In genomic region chrV:13082442-13083126, ce11 we compare ENCODE assay signal across 6 worm cellular contexts.
TF ChIP-seq lines count a peak whose summit lies in the region.

TSS of gene C34B4.2 (plus strand) at chrV:13083055.

TF ChIP-seq in whole organism, L1 larva, 84 proteins besides CTCF, POLR2A, EP300 and RAD21 (continued from another document and continues in another):
- TF ChIP-seq nhr-47 (tag; optimal IDR thresholded peaks at IDR 0.05; lab: Kevin White, UChicago) (peak; percentile 57), xbp-1 (tag; optimal IDR thresholded peaks at IDR 0.05; lab: Kevin White, UChicago) (peak; percentile 37), sup-37 (GFP tag; optimal IDR thresholded peaks at IDR 0.05; lab: Kevin White, UChicago) (no peak), ztf-11 (tag; optimal IDR thresholded peaks at IDR 0.05; lab: Kevin White, UChicago) (no peak), lin-35 (GFP tag; optimal IDR thresholded peaks at IDR 0.05; lab: Kevin White, UChicago) (peak; percentile 33 to 34), ceh-63 (GFP tag; optimal IDR thresholded peaks at IDR 0.05; lab: Kevin White, UChicago) (no peak), rnt-1 (tag; optimal IDR thresholded peaks at IDR 0.05; lab: Kevin White, UChicago) (peak; percentile 85), ceh-88 (GFP tag; IDR thresholded peaks at IDR 0.05; lab: Robert Waterston, UW) (no peak; the same call in 1 of the 2 replicates), aly-2 (tag; optimal IDR thresholded peaks at IDR 0.05; lab: Kevin White, UChicago) (peak; percentile 14), zip-4 (GFP tag; optimal IDR thresholded peaks at IDR 0.05; lab: Kevin White, UChicago) (peak; percentile 40), fkh-8 (tag; optimal IDR thresholded peaks at IDR 0.05; lab: Kevin White, UChicago) (peak; percentile 8), ztf-4 (tag; optimal IDR thresholded peaks at IDR 0.05; lab: Kevin White, UChicago) (peak; percentile 67), dsc-1 (tag; optimal IDR thresholded peaks at IDR 0.05; lab: Kevin White, UChicago) (peak; percentile 32), C34B4.2 (tag; optimal IDR thresholded peaks at IDR 0.05; lab: Kevin White, UChicago) (no peak), nhr-28 (tag; optimal IDR thresholded peaks at IDR 0.05; lab: Kevin White, UChicago) (no peak), Y116A8C.19 (tag; optimal IDR thresholded peaks at IDR 0.05; lab: Kevin White, UChicago; ENCODE audit: borderline replicate concordance) (no peak), alr-1 (tag; optimal IDR thresholded peaks at IDR 0.05; lab: Kevin White, UChicago; ENCODE audit: borderline replicate concordance) (no peak), snu-23 (GFP tag; optimal IDR thresholded peaks at IDR 0.05; lab: Kevin White, UChicago) (peak; percentile 68), sox-4 (tag; optimal IDR thresholded peaks at IDR 0.05; lab: Kevin White, UChicago) (peak; percentile 32), nhr-20 (tag; optimal IDR thresholded peaks at IDR 0.05; lab: Kevin White, UChicago) (peak; percentile 83)

TF ChIP-seq in whole organism, L2 larva, 48 proteins besides CTCF, POLR2A, EP300 and RAD21 (continued from another document and continues in another):
- no peak for TF ChIP-seq dmd-4 (tag; optimal IDR thresholded peaks at IDR 0.05; lab: Kevin White, UChicago)
- no peak for TF ChIP-seq ceh-82 (tag; optimal IDR thresholded peaks at IDR 0.05; lab: Kevin White, UChicago)
- TF ChIP-seq ama-1 (optimal IDR thresholded peaks at IDR 0.05; lab: Kevin White, UChicago): peak; percentile 36
- TF ChIP-seq egl-27 (tag; optimal IDR thresholded peaks at IDR 0.05; lab: Kevin White, UChicago): peak; percentile 1
- peak; percentile 93 for TF ChIP-seq nhr-129 (tag; optimal IDR thresholded peaks at IDR 0.05; lab: Kevin White, UChicago)
- TF ChIP-seq mab-5 (tag; optimal IDR thresholded peaks at IDR 0.05; lab: Kevin White, UChicago): peak; percentile 59
- TF ChIP-seq unc-55 (GFP tag; optimal IDR thresholded peaks at IDR 0.05; lab: Kevin White, UChicago): peak; percentile 35
- peak; percentile 16 for TF ChIP-seq unc-39 (tag; optimal IDR thresholded peaks at IDR 0.05; lab: Kevin White, UChicago)
- peak; percentile 45 for TF ChIP-seq nhr-25 (tag; optimal IDR thresholded peaks at IDR 0.05; lab: Kevin White, UChicago)
- TF ChIP-seq unc-62 (GFP tag; optimal IDR thresholded peaks at IDR 0.05; lab: Kevin White, UChicago): peak; percentile 13
- TF ChIP-seq crh-2 (tag; optimal IDR thresholded peaks at IDR 0.05; lab: Kevin White, UChicago): peak; percentile 82
- peak; percentile 82 for TF ChIP-seq sma-9 (GFP tag; optimal IDR thresholded peaks at IDR 0.05; lab: Kevin White, UChicago)
- no peak for TF ChIP-seq sma-9 (tag; optimal IDR thresholded peaks at IDR 0.05; lab: Kevin White, UChicago)
- peak; percentile 7 for TF ChIP-seq sma-3 (GFP tag; optimal IDR thresholded peaks at IDR 0.05; lab: Kevin White, UChicago)
- TF ChIP-seq snpc-4 (tag; optimal IDR thresholded peaks at IDR 0.05; lab: Kevin White, UChicago): no peak
- peak in 1 of 2 experiments; percentile 65 for TF ChIP-seq lsy-2 (tag; optimal IDR thresholded peaks at IDR 0.05; lab: Kevin White, UChicago)
- TF ChIP-seq fos-1 (tag; optimal IDR thresholded peaks at IDR 0.05; lab: Kevin White, UChicago): peak; percentile 55
- no peak for TF ChIP-seq nhr-237 (tag; optimal IDR thresholded peaks at IDR 0.05; lab: Kevin White, UChicago)
- no peak for TF ChIP-seq elt-1 (tag; optimal IDR thresholded peaks at IDR 0.05; lab: Kevin White, UChicago)
- peak; percentile 42 for TF ChIP-seq lin-11 (tag; optimal IDR thresholded peaks at IDR 0.05; lab: Kevin White, UChicago)
- no peak for TF ChIP-seq nhr-11 (tag; optimal IDR thresholded peaks at IDR 0.05; lab: Kevin White, UChicago)
- TF ChIP-seq zag-1 (tag; optimal IDR thresholded peaks at IDR 0.05; lab: Kevin White, UChicago): peak; percentile 54
- no peak for TF ChIP-seq nhr-23 (tag; optimal IDR thresholded peaks at IDR 0.05; lab: Kevin White, UChicago)

TF ChIP-seq in whole organism, L3 larva, 47 proteins besides CTCF, POLR2A, EP300 and RAD21 (continued from another document):
- no peak for TF ChIP-seq fkh-2 (tag; optimal IDR thresholded peaks at IDR 0.05; lab: Kevin White, UChicago)
- peak; percentile 27 for TF ChIP-seq pqm-1 (tag; optimal IDR thresholded peaks at IDR 0.05; lab: Kevin White, UChicago)
- no peak for TF ChIP-seq nhr-28 (tag; optimal IDR thresholded peaks at IDR 0.05; lab: Kevin White, UChicago)
- TF ChIP-seq mdl-1 (tag; optimal IDR thresholded peaks at IDR 0.05; lab: Kevin White, UChicago): no peak
- peak; percentile 77 for TF ChIP-seq lin-39 (tag; optimal IDR thresholded peaks at IDR 0.05; lab: Kevin White, UChicago)
- no peak for TF ChIP-seq daf-12 (tag; optimal IDR thresholded peaks at IDR 0.05; lab: Kevin White, UChicago)
- peak; percentile 60 for TF ChIP-seq nfya-1 (tag; optimal IDR thresholded peaks at IDR 0.05; lab: Kevin White, UChicago; ENCODE audit: insufficient read depth)

TF ChIP-seq in whole organism, L4 larva, 104 proteins besides CTCF, POLR2A, EP300 and RAD21 (continued from another document and continues in another):
- TF ChIP-seq D1046.2 (GFP tag; IDR thresholded peaks at IDR 0.05; lab: Robert Waterston, UW) (no peak), spr-3 (GFP tag; optimal IDR thresholded peaks at IDR 0.05; lab: Kevin White, UChicago) (no peak), daf-8 (GFP tag; IDR thresholded peaks at IDR 0.05; lab: Robert Waterston, UW) (no peak), ceh-20 (GFP tag; IDR thresholded peaks at IDR 0.05; lab: Robert Waterston, UW) (no peak; the same call in 1 of the 2 replicates), nhr-10 (tag; optimal IDR thresholded peaks at IDR 0.05; lab: Kevin White, UChicago) (no peak), vab-7 (GFP tag; IDR thresholded peaks at IDR 0.05; lab: Robert Waterston, UW) (no peak), spr-1 (tag; optimal IDR thresholded peaks at IDR 0.05; lab: Kevin White, UChicago) (no peak), ZK546.5 (tag; optimal IDR thresholded peaks at IDR 0.05; lab: Kevin White, UChicago) (no peak), hlh-11 (tag; optimal IDR thresholded peaks at IDR 0.05; lab: Kevin White, UChicago) (peak; percentile 90), unc-62 (GFP tag; optimal IDR thresholded peaks at IDR 0.05 in 1 of 2; lab: Kevin White, UChicago) (peak in 1 of 2 experiments; percentile 93), unc-62 (tag; optimal IDR thresholded peaks at IDR 0.05; lab: Kevin White, UChicago) (no peak), mep-1 (tag; optimal IDR thresholded peaks at IDR 0.05; lab: Kevin White, UChicago) (peak; percentile 75), F26F4.8 (GFP tag; conservative IDR thresholded peaks at IDR 0.05; lab: Robert Waterston, UW) (no peak), nhr-48 (tag; optimal IDR thresholded peaks at IDR 0.05; lab: Kevin White, UChicago) (peak; percentile 51), madf-5 (GFP tag; IDR thresholded peaks at IDR 0.05; lab: Robert Waterston, UW) (no peak), madf-9 (GFP tag; conservative IDR thresholded peaks at IDR 0.05; lab: Robert Waterston, UW) (no peak), ZK337.2 (GFP tag; IDR thresholded peaks at IDR 0.05; lab: Robert Waterston, UW) (no peak), F10B5.3 (tag; optimal IDR thresholded peaks at IDR 0.05; lab: Kevin White, UChicago) (no peak), hlh-30 (tag; optimal IDR thresholded peaks at IDR 0.05; lab: Kevin White, UChicago; ENCODE audit: insufficient read depth) (peak; percentile 3), lir-3 (tag; optimal IDR thresholded peaks at IDR 0.05; lab: Kevin White, UChicago) (no peak), Y75B8A.6 (GFP tag; IDR thresholded peaks at IDR 0.05; lab: Robert Waterston, UW) (no peak), tag-97 (GFP tag; IDR thresholded peaks at IDR 0.05; lab: Robert Waterston, UW) (no peak), F49E8.2 (tag; optimal IDR thresholded peaks at IDR 0.05; lab: Kevin White, UChicago; ENCODE audit: borderline replicate concordance) (no peak), Y105C5A.15 (GFP tag; IDR thresholded peaks at IDR 0.05; lab: Robert Waterston, UW) (no peak), lin-38 (GFP tag; IDR thresholded peaks at IDR 0.05; lab: Robert Waterston, UW) (peak; percentile 25; the same call in 1 of the 2 replicates), unc-130 (GFP tag; optimal IDR thresholded peaks at IDR 0.05; lab: Kevin White, UChicago) (no peak), lin-29 (GFP tag; IDR thresholded peaks at IDR 0.05; lab: Robert Waterston, UW) (no peak), dve-1 (tag; optimal IDR thresholded peaks at IDR 0.05; lab: Kevin White, UChicago; ENCODE audit: insufficient read depth) (peak; percentile 57), daf-19 (GFP tag; conservative IDR thresholded peaks at IDR 0.05; lab: Robert Waterston, UW) (no peak), arid-1 (GFP tag; conservative IDR thresholded peaks at IDR 0.05; lab: Robert Waterston, UW) (no peak)

TF ChIP-seq in whole organism, late embryonic, 69 proteins besides CTCF, POLR2A, EP300 and RAD21 (continued from another document and continues in another):
- no peak for TF ChIP-seq fkh-10 (GFP tag; optimal IDR thresholded peaks at IDR 0.05; lab: Kevin White, UChicago)
- TF ChIP-seq odd-2 (tag; optimal IDR thresholded peaks at IDR 0.05; lab: Kevin White, UChicago): no peak
- TF ChIP-seq nhr-232 (tag; optimal IDR thresholded peaks at IDR 0.05; lab: Kevin White, UChicago): no peak
- TF ChIP-seq ceh-24 (tag; optimal IDR thresholded peaks at IDR 0.05; lab: Kevin White, UChicago): no peak
- TF ChIP-seq pag-3 (tag; optimal IDR thresholded peaks at IDR 0.05; lab: Kevin White, UChicago; ENCODE audit: borderline replicate concordance): no peak
- no peak for TF ChIP-seq Y22D7AL.16 (tag; optimal IDR thresholded peaks at IDR 0.05; lab: Kevin White, UChicago)
- TF ChIP-seq C38D4.7 (GFP tag; optimal IDR thresholded peaks at IDR 0.05; lab: Kevin White, UChicago): no peak
- no peak for TF ChIP-seq unc-3 (GFP tag; conservative IDR thresholded peaks at IDR 0.05; lab: Robert Waterston, UW)
- no peak for TF ChIP-seq unc-3 (tag; optimal IDR thresholded peaks at IDR 0.05; lab: Kevin White, UChicago)
- no peak for TF ChIP-seq hlh-8 (tag; optimal IDR thresholded peaks at IDR 0.05; lab: Kevin White, UChicago)
- TF ChIP-seq dmd-4 (tag; optimal IDR thresholded peaks at IDR 0.05; lab: Kevin White, UChicago; ENCODE audit: borderline replicate concordance): no peak
- TF ChIP-seq tbx-2 (tag; optimal IDR thresholded peaks at IDR 0.05; lab: Kevin White, UChicago): peak; percentile 45
- peak; percentile 35 for TF ChIP-seq ceh-2 (tag; optimal IDR thresholded peaks at IDR 0.05; lab: Kevin White, UChicago)
- TF ChIP-seq pqm-1 (tag; optimal IDR thresholded peaks at IDR 0.05; lab: Kevin White, UChicago): no peak
- TF ChIP-seq ceh-34 (tag; optimal IDR thresholded peaks at IDR 0.05; lab: Kevin White, UChicago): peak; percentile 77
- TF ChIP-seq fax-1 (tag; optimal IDR thresholded peaks at IDR 0.05; lab: Kevin White, UChicago): no peak
- TF ChIP-seq ceh-22 (tag; optimal IDR thresholded peaks at IDR 0.05; lab: Kevin White, UChicago): no peak
- TF ChIP-seq pha-4 (tag; optimal IDR thresholded peaks at IDR 0.05; lab: Kevin White, UChicago): no peak
- TF ChIP-seq gmeb-2 (tag; optimal IDR thresholded peaks at IDR 0.05; lab: Kevin White, UChicago): no peak
- no peak for TF ChIP-seq zip-5 (tag; optimal IDR thresholded peaks at IDR 0.05; lab: Kevin White, UChicago)
- TF ChIP-seq syd-9 (tag; optimal IDR thresholded peaks at IDR 0.05; lab: Kevin White, UChicago): no peak
- TF ChIP-seq ztf-16 (tag; optimal IDR thresholded peaks at IDR 0.05; lab: Kevin White, UChicago): no peak
- TF ChIP-seq nhr-11 (tag; optimal IDR thresholded peaks at IDR 0.05; lab: Kevin White, UChicago): no peak
- no peak for TF ChIP-seq sdc-2 (tag; optimal IDR thresholded peaks at IDR 0.05; lab: Kevin White, UChicago)
- no peak for TF ChIP-seq npax-4 (tag; optimal IDR thresholded peaks at IDR 0.05; lab: Kevin White, UChicago)
- TF ChIP-seq ama-1 (optimal IDR thresholded peaks at IDR 0.05; lab: Kevin White, UChicago): no peak
- TF ChIP-seq fkh-6 (tag; optimal IDR thresholded peaks at IDR 0.05; lab: Kevin White, UChicago): no peak
- peak; percentile 11 for TF ChIP-seq elt-2 (tag; optimal IDR thresholded peaks at IDR 0.05; lab: Kevin White, UChicago)
- TF ChIP-seq pat-9 (tag; optimal IDR thresholded peaks at IDR 0.05; lab: Kevin White, UChicago): peak; percentile 0
- no peak for TF ChIP-seq pros-1 (tag; optimal IDR thresholded peaks at IDR 0.05; lab: Kevin White, UChicago)
- peak; percentile 57 for TF ChIP-seq ceh-19 (GFP tag; optimal IDR thresholded peaks at IDR 0.05; lab: Kevin White, UChicago)
- TF ChIP-seq che-1 (tag; optimal IDR thresholded peaks at IDR 0.05; lab: Kevin White, UChicago): no peak
- peak; percentile 41 for TF ChIP-seq unc-42 (tag; optimal IDR thresholded peaks at IDR 0.05; lab: Kevin White, UChicago)

TF ChIP-seq in whole organism, young adult, 124 proteins besides CTCF, POLR2A, EP300 and RAD21 (continued from another document and continues in another):
- TF ChIP-seq rec-8 (tag; optimal IDR thresholded peaks at IDR 0.05; lab: Kevin White, UChicago): no peak
- TF ChIP-seq lin-54 (GFP tag; optimal IDR thresholded peaks at IDR 0.05; lab: Kevin White, UChicago): no peak
- no peak for TF ChIP-seq rcor-1 (GFP tag; IDR thresholded peaks at IDR 0.05; lab: Robert Waterston, UW)
- no peak for TF ChIP-seq rpc-1 (optimal IDR thresholded peaks at IDR 0.05; lab: Kevin White, UChicago)
- no peak for TF ChIP-seq rpc-1 (tag; optimal IDR thresholded peaks at IDR 0.05; lab: Kevin White, UChicago)
- TF ChIP-seq cebp-2 (GFP tag; IDR thresholded peaks at IDR 0.05; lab: Robert Waterston, UW): no peak
- no peak for TF ChIP-seq T26A5.8 (tag; optimal IDR thresholded peaks at IDR 0.05; lab: Kevin White, UChicago)
- no peak for TF ChIP-seq B0035.1 (tag; optimal IDR thresholded peaks at IDR 0.05; lab: Kevin White, UChicago)
- peak in 1 of 3 experiments; percentile 23 for TF ChIP-seq lin-35 (GFP tag; optimal IDR thresholded peaks at IDR 0.05; lab: Kevin White, UChicago)
- TF ChIP-seq aptf-3 (GFP tag; IDR thresholded peaks at IDR 0.05; lab: Robert Waterston, UW): no peak
- TF ChIP-seq hsf-1 (GFP tag; IDR thresholded peaks at IDR 0.05; lab: Robert Waterston, UW): 0 out of 2 replicates have a peak, but pooled peaks have one; percentile 17
- TF ChIP-seq ztf-26 (tag; optimal IDR thresholded peaks at IDR 0.05; lab: Kevin White, UChicago): no peak
- TF ChIP-seq nfya-1 (tag; optimal IDR thresholded peaks at IDR 0.05; lab: Kevin White, UChicago; ENCODE audit: borderline replicate concordance, insufficient read depth): no peak
- no peak for TF ChIP-seq ceh-79 (tag; optimal IDR thresholded peaks at IDR 0.05; lab: Kevin White, UChicago)
- TF ChIP-seq aptf-2 (GFP tag; conservative IDR thresholded peaks at IDR 0.05; lab: Robert Waterston, UW): no peak
- TF ChIP-seq Y95B8A.8 (GFP tag; IDR thresholded peaks at IDR 0.05; lab: Robert Waterston, UW): no peak
- TF ChIP-seq egrh-3 (GFP tag; IDR thresholded peaks at IDR 0.05; lab: Robert Waterston, UW): peak; percentile 38; the same call in 1 of the 2 replicates
- TF ChIP-seq Y67H2A.10 (GFP tag; conservative IDR thresholded peaks at IDR 0.05; lab: Robert Waterston, UW): no peak
- no peak for TF ChIP-seq nfya-2 (GFP tag; IDR thresholded peaks at IDR 0.05; lab: Robert Waterston, UW)
- TF ChIP-seq bed-2 (GFP tag; IDR thresholded peaks at IDR 0.05; lab: Robert Waterston, UW): no peak
- TF ChIP-seq zfh-2 (GFP tag; conservative IDR thresholded peaks at IDR 0.05; lab: Robert Waterston, UW): no peak
- TF ChIP-seq madf-8 (GFP tag; conservative IDR thresholded peaks at IDR 0.05; lab: Robert Waterston, UW): no peak
- no peak for TF ChIP-seq sptf-2 (GFP tag; optimal IDR thresholded peaks at IDR 0.05; lab: Kevin White, UChicago)
- TF ChIP-seq die-1 (tag; optimal IDR thresholded peaks at IDR 0.05; lab: Kevin White, UChicago): no peak
- no peak for TF ChIP-seq nhr-179 (tag; optimal IDR thresholded peaks at IDR 0.05; lab: Kevin White, UChicago)
- TF ChIP-seq nhr-90 (tag; optimal IDR thresholded peaks at IDR 0.05; lab: Kevin White, UChicago): no peak
- TF ChIP-seq ceh-91 (GFP tag; IDR thresholded peaks at IDR 0.05; lab: Robert Waterston, UW): no peak
- no peak for TF ChIP-seq C06A6.2 (GFP tag; conservative IDR thresholded peaks at IDR 0.05; lab: Robert Waterston, UW)
- TF ChIP-seq ets-4 (GFP tag; optimal IDR thresholded peaks at IDR 0.05; lab: Kevin White, UChicago): peak; percentile 10
- no peak for TF ChIP-seq nhr-27 (tag; optimal IDR thresholded peaks at IDR 0.05; lab: Kevin White, UChicago)
- TF ChIP-seq Y56A3A.18 (GFP tag; IDR thresholded peaks at IDR 0.05; lab: Robert Waterston, UW): no peak
- TF ChIP-seq dpff-1 (tag; optimal IDR thresholded peaks at IDR 0.05; lab: Kevin White, UChicago): no peak
- TF ChIP-seq K12H6.12 (tag; optimal IDR thresholded peaks at IDR 0.05; lab: Kevin White, UChicago): peak; percentile 55
- TF ChIP-seq ekl-4 (GFP tag; IDR thresholded peaks at IDR 0.05; lab: Robert Waterston, UW): 0 out of 2 replicates have a peak, but pooled peaks have one; percentile 30
- TF ChIP-seq cebp-1 (GFP tag; IDR thresholded peaks at IDR 0.05; lab: Robert Waterston, UW): no peak
- TF ChIP-seq cebp-1 (tag; optimal IDR thresholded peaks at IDR 0.05; lab: Kevin White, UChicago): peak; percentile 67
